Worm (Caenorhabditis elegans) whole organism, midembryonic: ENCODE data around the gene F56D6.14.

Source experiments
- flt-1 ChIP-seq: fragments of 200-800 bp; sonication (Bioruptor generic); IDR thresholded peaks from 2 replicates; pipeline ENCODE4 v1.3.6; 2022; ENCODE audit warnings: missing genetic modification characterization, missing compliant biosample characterization
- klf-2 ChIP-seq: fragments of 200-800 bp; sonication (Bioruptor generic); conservative IDR thresholded peaks from 2 replicates; pipeline ENCODE4 v1.3.6; 2022; ENCODE audit warnings: missing genetic modification reagents, missing genetic modification characterization, missing compliant biosample characterization
- ref-1 ChIP-seq: fragments of 200-800 bp; sonication (Bioruptor generic); conservative IDR thresholded peaks from 2 replicates; pipeline ENCODE4 v1.3.6; 2022; ENCODE audit warnings: missing genetic modification reagents, missing genetic modification characterization, missing compliant biosample characterization
- ztf-23 ChIP-seq: fragments of 200-800 bp; sonication (Bioruptor generic); IDR thresholded peaks from 2 replicates; pipeline ENCODE4 v1.3.6; 2022; ENCODE audit warnings: missing genetic modification reagents, missing genetic modification characterization, missing compliant biosample characterization

- no peak for TF ChIP-seq flt-1 (GFP tag; lab: Robert Waterston, UW)
- no peak for TF ChIP-seq ref-1 (GFP tag; lab: Robert Waterston, UW)
- TF ChIP-seq ztf-23 (GFP tag; lab: Robert Waterston, UW) = no peak
- no peak for TF ChIP-seq klf-2 (GFP tag; lab: Robert Waterston, UW)
These were observed 47.5 kb downstream of the F56D6.14 start, which contains the start of gene clec-76 for ce11 chrIV:3965013-3965412.
